Fruit fly (Drosophila melanogaster) whole organism, embryonic: ENCODE data around the gene wls.

Experiments used
- Aef1 ChIP-seq: fragments of 200-800 bp; sonication (Bioruptor generic); IDR thresholded peaks from 3 replicates; pipeline ENCODE4 v1.3.6; 2022; ENCODE audit warnings: missing biosample characterization, missing genetic modification characterization
- BtbVII ChIP-seq: fragments of 200-800 bp; sonication (Bioruptor generic); optimal IDR thresholded peaks from 3 replicates; lab custom pipeline; 2017; ENCODE audit warnings: missing biosample characterization, mild to moderate bottlenecking, missing genetic modification characterization
- CG10274 ChIP-seq: fragments of 200-800 bp; sonication (Bioruptor generic); optimal IDR thresholded peaks from 3 replicates; lab custom pipeline; 2017; ENCODE audit warnings: missing biosample characterization, mild to moderate bottlenecking, missing genetic modification characterization
- CG10462 ChIP-seq: fragments of 200-800 bp; sonication (Bioruptor generic); optimal IDR thresholded peaks from 2 replicates; lab custom pipeline; 2016; ENCODE audit warnings: missing biosample characterization, missing genetic modification characterization
- CG10543 ChIP-seq: fragments of 200-800 bp; sonication (Bioruptor generic); optimal IDR thresholded peaks from 3 replicates; lab custom pipeline; 2017; ENCODE audit warnings: missing biosample characterization, mild to moderate bottlenecking, missing genetic modification characterization, moderate library complexity
- CG10654 ChIP-seq: fragments of 200-800 bp; sonication (Bioruptor generic); optimal IDR thresholded peaks from 2 replicates; lab custom pipeline; 2016; ENCODE audit warnings: missing biosample characterization, missing genetic modification characterization
- CG12071 ChIP-seq: fragments of 200-800 bp; sonication (Bioruptor generic); optimal IDR thresholded peaks from 3 replicates; lab custom pipeline; 2018; ENCODE audit warnings: missing biosample characterization, mild to moderate bottlenecking, missing genetic modification characterization
- CG15479 ChIP-seq: fragments of 200-800 bp; sonication (Bioruptor generic); optimal IDR thresholded peaks from 3 replicates; lab custom pipeline; 2019; ENCODE audit warnings: missing biosample characterization, mild to moderate bottlenecking, missing genetic modification characterization, moderate library complexity
- CG15696 ChIP-seq: fragments of 200-800 bp; sonication (Bioruptor generic); optimal IDR thresholded peaks from 2 replicates; lab custom pipeline; 2019; ENCODE audit warnings: missing biosample characterization, mild to moderate bottlenecking, missing genetic modification characterization, moderate library complexity
- CG17361 ChIP-seq: fragments of 200-800 bp; sonication (Bioruptor generic); IDR thresholded peaks from 3 replicates; pipeline ENCODE4 v1.3.6; 2022; ENCODE audit warnings: missing biosample characterization, missing genetic modification characterization
- CG17829 ChIP-seq: fragments of 200-800 bp; optimal IDR thresholded peaks from 2 replicates; lab custom pipeline; 2019; ENCODE audit warnings: missing biosample characterization, mild to moderate bottlenecking, missing genetic modification characterization, moderate library complexity
- CG31441 ChIP-seq: fragments of 200-800 bp; sonication (Bioruptor generic); IDR thresholded peaks from 2 replicates; pipeline ENCODE4 v1.3.6; 2022; ENCODE audit warnings: missing biosample characterization, missing genetic modification characterization
- CG32532 ChIP-seq: fragments of 200-800 bp; sonication (Bioruptor generic); IDR thresholded peaks from 2 replicates; pipeline ENCODE4 v1.3.6; 2022; ENCODE audit warnings: missing biosample characterization, missing genetic modification characterization
- CG42726 ChIP-seq: fragments of 200-800 bp; sonication (Bioruptor generic); IDR thresholded peaks from 2 replicates; pipeline ENCODE4 v1.3.6; 2022; ENCODE audit warnings: missing biosample characterization, missing genetic modification characterization; ENCODE audit not compliant: partially characterized antibody
- CG8359 ChIP-seq: fragments of 200-800 bp; sonication (Bioruptor generic); optimal IDR thresholded peaks from 2 replicates; lab custom pipeline; 2017; ENCODE audit warnings: missing biosample characterization, mild to moderate bottlenecking, missing genetic modification characterization, borderline replicate concordance
- CG8388 ChIP-seq: fragments of 200-800 bp; sonication (Bioruptor generic); optimal IDR thresholded peaks from 2 replicates; lab custom pipeline; 2019; ENCODE audit warnings: missing biosample characterization, mild to moderate bottlenecking, missing genetic modification characterization, moderate library complexity
- CG8924 ChIP-seq: fragments of 200-800 bp; optimal IDR thresholded peaks from 3 replicates; lab custom pipeline; 2019; ENCODE audit warnings: missing biosample characterization, mild to moderate bottlenecking, missing genetic modification characterization, moderate library complexity
- CG9797 ChIP-seq: fragments of 200-800 bp; sonication (Bioruptor generic); optimal IDR thresholded peaks from 3 replicates; lab custom pipeline; 2018; ENCODE audit warnings: missing biosample characterization, mild to moderate bottlenecking, missing genetic modification characterization
- Dip2 ChIP-seq: fragments of 200-800 bp; sonication (Bioruptor generic); IDR thresholded peaks from 2 replicates; pipeline ENCODE4 v1.3.6; 2022; ENCODE audit warnings: missing biosample characterization, missing genetic modification characterization
- Doc3 ChIP-seq: fragments of 200-800 bp; sonication (Bioruptor generic); IDR thresholded peaks from 3 replicates; pipeline ENCODE4 v1.3.6; 2022; ENCODE audit warnings: missing biosample characterization, missing genetic modification characterization; ENCODE audit not compliant: partially characterized antibody
- Hr78 ChIP-seq, 2 experiments: fragments of 200-800 bp in 1 of 2; fragments of >200 bp in 1 of 2; sonication (Bioruptor generic) in 1 of 2; optimal IDR thresholded peaks; 2 replicates each; lab custom pipeline; 2017 to 2019; ENCODE audit warnings: missing biosample characterization in 2 of 2, missing genetic modification characterization in 2 of 2, mild to moderate bottlenecking in 1 of 2, moderate library complexity in 1 of 2
- Lim3 ChIP-seq: fragments of 200-800 bp; sonication (Bioruptor generic); IDR thresholded peaks from 2 replicates; pipeline ENCODE4 v1.3.6; 2022; ENCODE audit warnings: missing biosample characterization, missing genetic modification characterization
- MESR4 ChIP-seq: fragments of 200-800 bp; sonication (Bioruptor generic); optimal IDR thresholded peaks from 2 replicates; lab custom pipeline; 2018; ENCODE audit warnings: missing biosample characterization, mild to moderate bottlenecking, missing genetic modification characterization, moderate library complexity
- PHDP ChIP-seq: fragments of 200-800 bp; sonication (Bioruptor generic); optimal IDR thresholded peaks from 3 replicates; lab custom pipeline; 2018; ENCODE audit warnings: missing biosample characterization, mild to moderate bottlenecking, missing genetic modification characterization, moderate library complexity
- Scr ChIP-seq: fragments of 200-800 bp; sonication (Bioruptor generic); IDR thresholded peaks from 2 replicates; pipeline ENCODE4 v1.3.6; 2022; ENCODE audit warnings: missing biosample characterization, missing genetic modification characterization; ENCODE audit not compliant: partially characterized antibody
- Vsx1 ChIP-seq: fragments of 200-800 bp; sonication (Bioruptor generic); optimal IDR thresholded peaks from 2 replicates; lab custom pipeline; 2017; ENCODE audit warnings: missing biosample characterization, mild to moderate bottlenecking, missing genetic modification characterization, missing genetic modification reagents
- Xbp1 ChIP-seq: fragments of 200-800 bp; sonication (Bioruptor generic); optimal IDR thresholded peaks from 3 replicates; lab custom pipeline; 2016; ENCODE audit warnings: missing biosample characterization, mild to moderate bottlenecking, missing genetic modification characterization
- ato ChIP-seq: fragments of 200-800 bp; sonication (Bioruptor generic); IDR thresholded peaks from 2 replicates; pipeline ENCODE4 v1.3.6; 2022; ENCODE audit warnings: missing biosample characterization, missing genetic modification characterization; ENCODE audit not compliant: partially characterized antibody
- ci ChIP-seq: fragments of 200-800 bp; sonication (Bioruptor generic); IDR thresholded peaks from 3 replicates; pipeline ENCODE4 v1.3.6; 2022; ENCODE audit warnings: missing biosample characterization, missing genetic modification characterization
- crol ChIP-seq: fragments of 200-800 bp; sonication (Bioruptor generic); IDR thresholded peaks from 2 replicates; pipeline ENCODE4 v1.3.6; 2022; ENCODE audit warnings: missing biosample characterization, missing genetic modification characterization
- dan ChIP-seq: fragments of 200-800 bp; sonication (Bioruptor generic); IDR thresholded peaks from 2 replicates; pipeline ENCODE4 v1.3.6; 2022; ENCODE audit warnings: missing biosample characterization, missing genetic modification characterization
- gce ChIP-seq: fragments of 200-800 bp; sonication (Bioruptor generic); IDR thresholded peaks from 3 replicates; pipeline ENCODE4 v1.3.6; 2022; ENCODE audit warnings: missing biosample characterization, missing genetic modification characterization
- grau ChIP-seq: fragments of 200-800 bp; optimal IDR thresholded peaks from 3 replicates; lab custom pipeline; 2019; ENCODE audit warnings: missing biosample characterization, mild to moderate bottlenecking, missing genetic modification characterization, moderate library complexity
- hbn ChIP-seq: fragments of 200-800 bp; sonication (Bioruptor generic); IDR thresholded peaks from 2 replicates; pipeline ENCODE4 v1.3.6; 2022; ENCODE audit warnings: missing biosample characterization, missing genetic modification characterization; ENCODE audit not compliant: partially characterized antibody
- insv ChIP-seq, 2 experiments: fragments of 200-800 bp; sonication (Bioruptor generic); optimal IDR thresholded peaks; 3 replicates each; lab custom pipeline; 2016 to 2018; ENCODE audit warnings: missing biosample characterization in 2 of 2, missing genetic modification characterization in 2 of 2
- inv ChIP-seq: fragments of 200-800 bp; sonication (Bioruptor generic); IDR thresholded peaks from 2 replicates; pipeline ENCODE4 v1.3.6; 2022; ENCODE audit warnings: missing biosample characterization, missing genetic modification characterization; ENCODE audit not compliant: partially characterized antibody
- jigr1 ChIP-seq: fragments of 200-800 bp; sonication (Bioruptor generic); IDR thresholded peaks from 3 replicates; pipeline ENCODE4 v1.3.6; 2022; ENCODE audit warnings: missing biosample characterization, missing genetic modification characterization
- jing ChIP-seq: fragments of 200-800 bp; sonication (Bioruptor generic); optimal IDR thresholded peaks from 2 replicates; lab custom pipeline; 2018; ENCODE audit warnings: missing biosample characterization, mild to moderate bottlenecking, missing genetic modification characterization
- kay ChIP-seq: fragments of 200-800 bp; sonication (Bioruptor generic); optimal IDR thresholded peaks from 2 replicates; lab custom pipeline; 2016; ENCODE audit warnings: missing biosample characterization, missing genetic modification characterization
- mld ChIP-seq: fragments of 200-800 bp; sonication (Bioruptor generic); IDR thresholded peaks from 3 replicates; pipeline ENCODE4 v1.3.6; 2022; ENCODE audit warnings: missing biosample characterization, missing genetic modification characterization; ENCODE audit not compliant: partially characterized antibody
- nerfin-1 ChIP-seq: fragments of 200-800 bp; sonication (Bioruptor generic); optimal IDR thresholded peaks from 3 replicates; lab custom pipeline; 2019; ENCODE audit warnings: missing biosample characterization, mild to moderate bottlenecking, missing genetic modification characterization, moderate library complexity
- pan ChIP-seq, 4 experiments: fragments of >200 bp in 3 of 4; fragments of 200-800 bp in 1 of 4; sonication (Bioruptor generic) in 1 of 4; optimal IDR thresholded peaks in 3 of 4; IDR thresholded peaks in 1 of 4; 2 replicates each; pipeline versions ENCODE4 v1.3.6 to Lab custom; 2017 to 2022; ENCODE audit warnings: missing biosample characterization in 2 of 4, missing genetic modification characterization in 2 of 4, mixed read lengths in 1 of 4
- peb ChIP-seq: fragments of 200-800 bp; sonication (Bioruptor generic); IDR thresholded peaks from 2 replicates; pipeline ENCODE4 v1.3.6; 2022; ENCODE audit warnings: missing biosample characterization, missing genetic modification characterization
- psq ChIP-seq: fragments of 200-800 bp; sonication (Bioruptor generic); optimal IDR thresholded peaks from 2 replicates; lab custom pipeline; 2017; ENCODE audit warnings: missing biosample characterization, missing genetic modification characterization
- rib ChIP-seq: fragments of 200-800 bp; sonication (Bioruptor generic); IDR thresholded peaks from 2 replicates; pipeline ENCODE4 v1.3.6; 2022; ENCODE audit warnings: missing biosample characterization, missing genetic modification characterization
- sug ChIP-seq: fragments of 200-800 bp; optimal IDR thresholded peaks from 2 replicates; lab custom pipeline; 2019; ENCODE audit warnings: missing biosample characterization, mild to moderate bottlenecking, missing genetic modification characterization, moderate library complexity
- yki ChIP-seq: fragments of >200 bp; optimal IDR thresholded peaks from 3 replicates; lab custom pipeline; 2018

wls gene

DNA sequence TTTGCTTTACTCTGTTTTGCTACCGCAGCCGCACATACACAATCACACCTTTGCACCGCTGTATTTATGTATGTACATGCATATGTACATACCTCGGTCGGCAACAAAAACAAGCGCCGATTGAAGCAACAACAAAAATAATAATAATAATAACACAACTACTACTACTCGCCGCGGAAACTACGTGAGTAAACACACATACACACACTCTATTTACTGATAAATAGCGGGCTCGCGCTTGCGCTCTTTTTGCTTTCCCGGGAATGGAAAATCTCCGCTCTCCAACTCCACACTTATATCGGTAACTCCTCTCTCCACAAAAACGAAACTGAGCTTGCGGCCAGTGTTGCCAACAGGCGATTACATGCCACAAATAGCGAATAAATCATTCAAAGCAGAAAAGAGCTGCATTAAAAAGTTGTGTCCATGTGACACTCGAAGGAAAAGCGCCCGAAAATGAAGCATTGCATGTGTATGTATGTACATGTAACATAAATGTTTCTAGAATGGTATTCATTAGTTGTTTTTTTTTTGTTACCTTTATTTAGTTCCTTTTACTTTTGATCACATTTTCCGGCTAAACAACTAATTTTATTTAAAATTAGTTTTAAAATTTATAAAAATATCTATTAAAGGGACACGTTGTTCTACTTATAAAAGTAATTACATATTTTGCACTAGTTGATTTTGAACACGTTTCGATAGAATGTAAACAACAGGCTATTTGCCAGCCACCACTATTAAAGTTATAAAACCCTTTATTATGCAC lies 50.6 kb downstream of the wls start (continued):
- TF ChIP-seq grau (tag; lab: Kevin White, UChicago) (peak; percentile 38), CG15696 (tag; lab: Kevin White, UChicago) (peak; percentile 88), CG10462 (GFP tag; lab: Kevin White, UChicago) (no peak), insv (GFP tag; optimal IDR thresholded peaks at IDR 0.05; lab: Kevin White, UChicago) (peak in 1 of 2 experiments; percentile 78), Scr (GFP tag; lab: Robert Waterston, UW) (no peak), ci (GFP tag; lab: Robert Waterston, UW) (peak; percentile 92), Lim3 (GFP tag; lab: Robert Waterston, UW) (no peak), jing (GFP tag; lab: Kevin White, UChicago) (no peak), CG10543 (GFP tag; lab: Kevin White, UChicago) (peak; percentile 98), BtbVII (peak; percentile 73), sug (peak; percentile 85), CG17361 (GFP tag; lab: Robert Waterston, UW) (peak; percentile 64; the same call in 1 of the 3 replicates), rib (GFP tag; lab: Robert Waterston, UW) (peak; percentile 89), mld (GFP tag; lab: Robert Waterston, UW) (no peak), yki (peak; percentile 26), CG17829 (tag; lab: Kevin White, UChicago) (peak; percentile 50), peb (GFP tag; lab: Robert Waterston, UW) (no peak), hbn (GFP tag; lab: Robert Waterston, UW) (0 out of 2 replicates have a peak, but pooled peaks have one; percentile 35), CG8924 (tag; lab: Kevin White, UChicago) (peak; percentile 86), dan (GFP tag; lab: Robert Waterston, UW) (no peak), Vsx1 (GFP tag; lab: Kevin White, UChicago) (peak; percentile 71), CG9797 (GFP tag; lab: Kevin White, UChicago) (peak; percentile 26), Hr78 (GFP tag; optimal IDR thresholded peaks at IDR 0.05; lab: Kevin White, UChicago) (no peak), CG31441 (GFP tag; lab: Robert Waterston, UW) (peak; percentile 25), MESR4 (GFP tag; lab: Kevin White, UChicago) (peak; percentile 41), ato (no peak), inv (no peak), Dip2 (no peak), crol (0 out of 2 replicates have a peak, but pooled peaks have one; percentile 11), kay (GFP tag; lab: Kevin White, UChicago) (peak; percentile 5), Aef1 (GFP tag; lab: Robert Waterston, UW) (peak; percentile 50; the same call in 1 of the 3 replicates), CG32532 (GFP tag; lab: Robert Waterston, UW) (peak; percentile 38; the same call in 1 of the 2 replicates), CG8388 (GFP tag; lab: Kevin White, UChicago) (peak; percentile 20), CG8359 (GFP tag; lab: Kevin White, UChicago) (peak; percentile 61), jigr1 (GFP tag; lab: Robert Waterston, UW) (no peak), PHDP (peak; percentile 55), CG15479 (GFP tag; lab: Kevin White, UChicago) (peak; percentile 86), psq (GFP tag; lab: Kevin White, UChicago) (peak; percentile 67), Xbp1 (peak; percentile 11), CG10274 (GFP tag; lab: Kevin White, UChicago) (peak; percentile 12), Doc3 (GFP tag; lab: Robert Waterston, UW) (peak; percentile 43; the same call in 1 of the 3 replicates), pan (optimal IDR thresholded peaks at IDR 0.05; lab: Kevin White, UChicago) (no peak), pan (GFP tag; optimal IDR thresholded peaks at IDR 0.05 in 1 of 2, IDR thresholded peaks at IDR 0.05 in 1 of 2) (peak in 1 of 2 experiments; percentile 47), nerfin-1 (tag; lab: Kevin White, UChicago) (peak; percentile 86), gce (GFP tag; lab: Robert Waterston, UW) (0 out of 3 replicates have a peak, but pooled peaks have one; percentile 47), CG10654 (peak; percentile 8), CG42726 (GFP tag; lab: Robert Waterston, UW) (no peak), CG12071 (GFP tag; lab: Kevin White, UChicago) (peak; percentile 80)
